Worm (Caenorhabditis elegans) whole organism, late embryonic: ENCODE data around the gene nse-4.

Source experiments
- C08G9.2 ChIP-seq: sonication (generic microtip); optimal IDR thresholded peaks from 2 replicates; lab custom pipeline; 2016; ENCODE audit warnings: mild to moderate bottlenecking, missing genetic modification characterization, moderate library complexity, missing compliant biosample characterization
- F13H6.1 ChIP-seq: sonication (generic microtip); optimal IDR thresholded peaks from 2 replicates; lab custom pipeline; 2016; ENCODE audit warnings: missing genetic modification characterization, missing compliant biosample characterization
- K09A11.1 ChIP-seq: sonication (generic microtip); optimal IDR thresholded peaks from 2 replicates; lab custom pipeline; 2017; ENCODE audit warnings: antibody characterized with exemption, mild to moderate bottlenecking, missing genetic modification characterization, missing compliant biosample characterization; ENCODE audit not compliant: insufficient read depth
- T23F11.4 ChIP-seq: fragments of 200-800 bp; sonication (Bioruptor generic); optimal IDR thresholded peaks from 2 replicates; lab custom pipeline; 2018; ENCODE audit warnings: mild to moderate bottlenecking, missing genetic modification characterization, missing compliant biosample characterization
- ahr-1 ChIP-seq: sonication (generic microtip); optimal IDR thresholded peaks from 2 replicates; lab custom pipeline; 2016; ENCODE audit warnings: missing genetic modification characterization, missing compliant biosample characterization
- ceh-18 ChIP-seq: sonication (generic microtip); optimal IDR thresholded peaks from 2 replicates; lab custom pipeline; 2016; ENCODE audit warnings: missing genetic modification characterization, missing compliant biosample characterization
- ceh-19 ChIP-seq: fragments of 200-800 bp; sonication (Bioruptor generic); optimal IDR thresholded peaks from 2 replicates; lab custom pipeline; 2018; ENCODE audit warnings: mild to moderate bottlenecking, missing genetic modification characterization, missing compliant biosample characterization
- ceh-22 ChIP-seq: sonication (generic microtip); optimal IDR thresholded peaks from 2 replicates; lab custom pipeline; 2017; ENCODE audit warnings: missing biosample characterization, missing genetic modification characterization
- ceh-31 ChIP-seq: sonication (generic microtip); optimal IDR thresholded peaks from 2 replicates; lab custom pipeline; 2016; ENCODE audit warnings: missing genetic modification characterization, missing compliant biosample characterization
- ceh-34 ChIP-seq: sonication (generic microtip); optimal IDR thresholded peaks from 2 replicates; lab custom pipeline; 2016; ENCODE audit warnings: mild to moderate bottlenecking, missing genetic modification characterization, missing compliant biosample characterization
- ceh-9 ChIP-seq: sonication (generic microtip); optimal IDR thresholded peaks from 2 replicates; lab custom pipeline; 2016; ENCODE audit warnings: mild to moderate bottlenecking, missing genetic modification characterization, inconsistent platforms, missing compliant biosample characterization
- che-1 ChIP-seq: sonication (generic microtip); optimal IDR thresholded peaks from 2 replicates; lab custom pipeline; 2016; ENCODE audit warnings: mild to moderate bottlenecking, missing genetic modification characterization, missing compliant biosample characterization
- elt-2 ChIP-seq: sonication (generic microtip); optimal IDR thresholded peaks from 2 replicates; lab custom pipeline; 2016; ENCODE audit warnings: missing genetic modification reagents, missing genetic modification characterization, missing compliant biosample characterization
- ets-4 ChIP-seq: sonication (generic microtip); optimal IDR thresholded peaks from 2 replicates; lab custom pipeline; 2016; ENCODE audit warnings: missing genetic modification characterization, missing compliant biosample characterization
- fkh-10 ChIP-seq: fragments of 150-350 bp; optimal IDR thresholded peaks from 2 replicates; lab custom pipeline; 2014; ENCODE audit warnings: missing biosample characterization, missing genetic modification reagents, missing genetic modification characterization
- fkh-6 ChIP-seq: sonication (generic microtip); optimal IDR thresholded peaks from 2 replicates; lab custom pipeline; 2016; ENCODE audit warnings: missing genetic modification characterization, missing compliant biosample characterization
- hlh-6 ChIP-seq: sonication (generic microtip); optimal IDR thresholded peaks from 2 replicates; lab custom pipeline; 2016; ENCODE audit warnings: missing genotype, missing genetic modification characterization, missing compliant biosample characterization
- hlh-8 ChIP-seq: sonication (generic microtip); optimal IDR thresholded peaks from 2 replicates; lab custom pipeline; 2016; ENCODE audit warnings: missing genotype, missing genetic modification characterization, missing compliant biosample characterization
- nfya-1 ChIP-seq: sonication (generic microtip); optimal IDR thresholded peaks from 2 replicates; lab custom pipeline; 2017; ENCODE audit warnings: missing genetic modification characterization, mild to moderate bottlenecking, missing compliant biosample characterization, antibody characterized with exemption, moderate library complexity
- nhr-11 ChIP-seq: fragments of 150-350 bp; optimal IDR thresholded peaks from 2 replicates; lab custom pipeline; 2014; ENCODE audit warnings: missing biosample characterization, missing genetic modification characterization
- npax-4 ChIP-seq: sonication (generic microtip); optimal IDR thresholded peaks from 2 replicates; lab custom pipeline; 2016; ENCODE audit warnings: missing genetic modification characterization, missing compliant biosample characterization
- odd-2 ChIP-seq: sonication (generic microtip); optimal IDR thresholded peaks from 2 replicates; lab custom pipeline; 2017; ENCODE audit warnings: antibody characterized with exemption, mild to moderate bottlenecking, missing genetic modification characterization, missing compliant biosample characterization
- pag-3 ChIP-seq: sonication (generic microtip); optimal IDR thresholded peaks from 2 replicates; lab custom pipeline; 2016; ENCODE audit warnings: missing compliant biosample characterization, missing genetic modification characterization, borderline replicate concordance
- pax-1 ChIP-seq: fragments of 150-350 bp; optimal IDR thresholded peaks from 2 replicates; lab custom pipeline; 2014; ENCODE audit warnings: missing biosample characterization, missing genetic modification characterization
- pha-4 ChIP-seq: fragments of 150-350 bp; optimal IDR thresholded peaks from 2 replicates; lab custom pipeline; 2018; ENCODE audit warnings: missing biosample characterization, missing genetic modification reagents, missing genetic modification characterization
- pqm-1 ChIP-seq: sonication (generic microtip); optimal IDR thresholded peaks from 2 replicates; lab custom pipeline; 2016; ENCODE audit warnings: missing genetic modification characterization, missing compliant biosample characterization
- pros-1 ChIP-seq: fragments of 150-350 bp; optimal IDR thresholded peaks from 2 replicates; lab custom pipeline; 2014; ENCODE audit warnings: missing biosample characterization, missing genetic modification reagents, missing genetic modification characterization
- ref-2 ChIP-seq: sonication (generic microtip); optimal IDR thresholded peaks from 2 replicates; lab custom pipeline; 2016; ENCODE audit warnings: missing genetic modification characterization, missing compliant biosample characterization
- rnt-1 ChIP-seq: sonication (generic microtip); optimal IDR thresholded peaks from 2 replicates; lab custom pipeline; 2016; ENCODE audit warnings: missing genetic modification characterization, missing compliant biosample characterization
- sox-4 ChIP-seq: sonication (generic microtip); optimal IDR thresholded peaks from 2 replicates; lab custom pipeline; 2017; ENCODE audit warnings: mild to moderate bottlenecking, missing genetic modification characterization, inconsistent platforms, missing compliant biosample characterization
- syd-9 ChIP-seq: sonication (generic microtip); optimal IDR thresholded peaks from 2 replicates; lab custom pipeline; 2016; ENCODE audit warnings: mild to moderate bottlenecking, missing genetic modification characterization, moderate library complexity, missing compliant biosample characterization
- tbx-2 ChIP-seq: sonication (generic microtip); optimal IDR thresholded peaks from 2 replicates; lab custom pipeline; 2016; ENCODE audit warnings: missing genetic modification characterization, missing compliant biosample characterization
- ttx-3 ChIP-seq: sonication (generic microtip); optimal IDR thresholded peaks from 2 replicates; lab custom pipeline; 2016; ENCODE audit warnings: missing genetic modification reagents, missing genetic modification characterization, missing compliant biosample characterization
- unc-86 ChIP-seq: sonication (generic microtip); optimal IDR thresholded peaks from 2 replicates; lab custom pipeline; 2016; ENCODE audit warnings: missing genetic modification characterization, missing compliant biosample characterization
- ztf-16 ChIP-seq: sonication (generic microtip); optimal IDR thresholded peaks from 2 replicates; lab custom pipeline; 2017; ENCODE audit warnings: missing genetic modification characterization, missing compliant biosample characterization

The nse-4 gene

ce11 chrIV:11486859-11487258, 6.2 kb downstream of the nse-4 start:
- TF ChIP-seq ceh-18 (tag; lab: Kevin White, UChicago), result peak; percentile 1
- TF ChIP-seq pag-3, result no peak

ce11 chrIV:11487889-11488556, 7.4 kb downstream of the nse-4 start:
- TF ChIP-seq nfya-1 (tag; lab: Kevin White, UChicago) (no peak), rnt-1 (tag; lab: Kevin White, UChicago) (no peak), elt-2 (tag; lab: Kevin White, UChicago) (peak; percentile 46), pros-1 (tag; lab: Kevin White, UChicago) (no peak)
- TF ChIP-seq, all 69 proteins: peak for 1

- TF ChIP-seq ceh-19 (GFP tag; lab: Kevin White, UChicago) (no peak), pag-3 (no peak), T23F11.4 (GFP tag; lab: Kevin White, UChicago) (no peak), C08G9.2 (no peak), pax-1 (tag; lab: Kevin White, UChicago) (no peak), pqm-1 (no peak), ref-2 (tag; lab: Kevin White, UChicago) (no peak), ahr-1 (tag; lab: Kevin White, UChicago) (no peak), nhr-11 (tag; lab: Kevin White, UChicago) (no peak), unc-86 (tag; lab: Kevin White, UChicago) (no peak), ceh-22 (no peak), odd-2 (tag; lab: Kevin White, UChicago) (no peak), syd-9 (tag; lab: Kevin White, UChicago) (no peak), ets-4 (tag; lab: Kevin White, UChicago) (no peak)
These were observed 8.4 kb downstream of the nse-4 start for ce11 chrIV:11489077-11489476.

- TF ChIP-seq ceh-31 (tag; lab: Kevin White, UChicago), result no peak
- TF ChIP-seq elt-2 (tag; lab: Kevin White, UChicago), result no peak
- no peak for TF ChIP-seq pha-4 (tag; lab: Kevin White, UChicago)
- no peak for TF ChIP-seq npax-4
- TF ChIP-seq tbx-2 (tag; lab: Kevin White, UChicago), result peak; percentile 7
- TF ChIP-seq hlh-8 (tag; lab: Kevin White, UChicago), result peak; percentile 20
- TF ChIP-seq ztf-16 (tag; lab: Kevin White, UChicago), result no peak
- no peak for TF ChIP-seq fkh-10
- TF ChIP-seq sox-4 (tag; lab: Kevin White, UChicago), result no peak
- peak; percentile 25 for TF ChIP-seq nfya-1 (tag; lab: Kevin White, UChicago)
- no peak for TF ChIP-seq ref-2 (tag; lab: Kevin White, UChicago)
- no peak for TF ChIP-seq ttx-3 (tag; lab: Kevin White, UChicago)
- TF ChIP-seq ceh-9, result no peak
- no peak for TF ChIP-seq K09A11.1
- no peak for TF ChIP-seq che-1 (tag; lab: Kevin White, UChicago)
- no peak for TF ChIP-seq ahr-1 (tag; lab: Kevin White, UChicago)
- TF ChIP-seq fkh-6 (tag; lab: Kevin White, UChicago), result no peak
- no peak for TF ChIP-seq T23F11.4 (GFP tag; lab: Kevin White, UChicago)
- TF ChIP-seq hlh-6 (tag; lab: Kevin White, UChicago), result no peak
- peak; percentile 86 for TF ChIP-seq ceh-18 (tag; lab: Kevin White, UChicago)
- no peak for TF ChIP-seq F13H6.1 (tag; lab: Kevin White, UChicago)
- TF ChIP-seq ceh-34, result no peak
These were observed 9.1 kb downstream of the nse-4 start for ce11 chrIV:11489610-11490339.
